Worm (Caenorhabditis elegans): ENCODE results near the gene ulp-2.

ulp-2 gene

ce11 chrII:4941050-4941449 is 18.6 kb downstream of the ulp-2 start, which contains the start of gene cblc-1:
cblc-1 (minus strand) TSS chrII:4941150.
- TF ChIP-seq unc-39 (tag; optimal IDR thresholded peaks at IDR 0.05) (no peak), ceh-28 (tag; optimal IDR thresholded peaks at IDR 0.05) (no peak), php-3 (GFP tag; IDR thresholded peaks at IDR 0.05) (no peak), nhr-111 (GFP tag; optimal IDR thresholded peaks at IDR 0.05) (no peak), nhr-10 (tag; optimal IDR thresholded peaks at IDR 0.05) (no peak), nhr-6 (tag; optimal IDR thresholded peaks at IDR 0.05) (no peak), mdl-1 (tag; optimal IDR thresholded peaks at IDR 0.05) (no peak), ZK337.2 (GFP tag; IDR thresholded peaks at IDR 0.05) (no peak), hlh-30 (tag; optimal IDR thresholded peaks at IDR 0.05; ENCODE audit: insufficient read depth) (no peak), lir-3 (tag; optimal IDR thresholded peaks at IDR 0.05) (no peak), egl-43 (GFP tag; IDR thresholded peaks at IDR 0.05) (no peak)

DNA sequence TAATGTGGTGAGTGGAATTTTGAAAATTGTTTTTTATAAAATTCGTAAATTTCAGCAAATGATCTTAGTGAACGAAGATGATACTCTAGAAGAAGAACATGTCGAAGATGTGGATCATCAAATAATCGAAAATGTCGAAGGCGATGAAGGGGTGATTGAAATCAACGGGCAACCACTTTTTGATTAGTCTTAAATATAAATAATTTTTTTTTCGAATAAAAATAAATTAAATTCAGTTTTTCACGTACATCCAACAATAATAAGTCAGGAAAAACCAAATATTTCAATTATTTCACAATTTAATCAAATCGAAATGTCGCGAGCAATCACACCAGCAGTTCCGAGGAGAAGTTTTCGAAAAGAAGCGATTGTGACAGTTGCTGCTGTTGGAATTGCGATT is 21.9 kb downstream of the ulp-2 start, which contains the start of gene ZK546.4:
ZK546.4 (plus strand) TSS at position 301 of the 400 bp plus-strand sequence.
- TF ChIP-seq ceh-32 (tag; optimal IDR thresholded peaks at IDR 0.05; ENCODE audit: poor library complexity) (no peak), Y75B8A.6 (GFP tag; IDR thresholded peaks at IDR 0.05) (no peak), dmd-9 (GFP tag; IDR thresholded peaks at IDR 0.05) (no peak), pqm-1 (tag; optimal IDR thresholded peaks at IDR 0.05) (no peak), cey-2 (tag; optimal IDR thresholded peaks at IDR 0.05; ENCODE audit: borderline replicate concordance, insufficient read depth) (no peak), duxl-1 (tag; optimal IDR thresholded peaks at IDR 0.05; ENCODE audit: poor library complexity) (no peak)

ce11 chrII:4935518-4935917 is 24.2 kb downstream of the ulp-2 start, which contains the start of gene ZK546.5:
ZK546.5 (plus strand) TSS chrII:4935818.
- no peak for TF ChIP-seq nhr-111 (GFP tag; optimal IDR thresholded peaks at IDR 0.05)
- no peak for TF ChIP-seq F37D6.2 (tag; optimal IDR thresholded peaks at IDR 0.05)
- peak; percentile 24 for TF ChIP-seq aha-1 (tag)
- no peak for TF ChIP-seq jun-1 (tag; optimal IDR thresholded peaks at IDR 0.05)
- TF ChIP-seq mep-1 (tag; optimal IDR thresholded peaks at IDR 0.05), result no peak
- no peak for TF ChIP-seq skn-1 (tag; optimal IDR thresholded peaks at IDR 0.05)
- TF ChIP-seq snpc-4 (tag; optimal IDR thresholded peaks at IDR 0.05), result no peak
- peak; percentile 60 for TF ChIP-seq lin-38 (GFP tag; IDR thresholded peaks at IDR 0.05)
- no peak for TF ChIP-seq tag-97 (GFP tag; IDR thresholded peaks at IDR 0.05)
- no peak for TF ChIP-seq dve-1 (tag; optimal IDR thresholded peaks at IDR 0.05; ENCODE audit: insufficient read depth)
- TF ChIP-seq mxl-3 (GFP tag; optimal IDR thresholded peaks at IDR 0.05), result no peak
- no peak for TF ChIP-seq zfp-3 (GFP tag; conservative IDR thresholded peaks at IDR 0.05)
- TF ChIP-seq spr-3 (GFP tag; optimal IDR thresholded peaks at IDR 0.05), result no peak
- TF ChIP-seq hlh-30 (tag; optimal IDR thresholded peaks at IDR 0.05; ENCODE audit: insufficient read depth), result no peak
- TF ChIP-seq attf-4 (tag; optimal IDR thresholded peaks at IDR 0.05), result no peak

ce11 chrII:4934954-4935353 is 24.7 kb downstream of the ulp-2 start, which contains the start of gene gst-30:
gst-30 (minus strand) TSS chrII:4935054.
- no peak for TF ChIP-seq ceh-28 (tag; optimal IDR thresholded peaks at IDR 0.05)
- no peak for TF ChIP-seq daf-19 (GFP tag; conservative IDR thresholded peaks at IDR 0.05)
- no peak for TF ChIP-seq saeg-2 (GFP tag; IDR thresholded peaks at IDR 0.05)
- no peak for TF ChIP-seq fos-1 (tag; optimal IDR thresholded peaks at IDR 0.05)
- TF ChIP-seq nhr-6 (tag; optimal IDR thresholded peaks at IDR 0.05), result no peak
- no peak for TF ChIP-seq mes-2 (tag; optimal IDR thresholded peaks at IDR 0.05; ENCODE audit: poor library complexity, severe bottlenecking)
- no peak for TF ChIP-seq daf-12 (tag; optimal IDR thresholded peaks at IDR 0.05)
- TF ChIP-seq unc-39 (tag; optimal IDR thresholded peaks at IDR 0.05), result no peak
- TF ChIP-seq nhr-102 (tag; optimal IDR thresholded peaks at IDR 0.05), result no peak
- TF ChIP-seq nhr-28 (tag; optimal IDR thresholded peaks at IDR 0.05), result no peak
- TF ChIP-seq nhr-48 (tag; optimal IDR thresholded peaks at IDR 0.05), result no peak
- TF ChIP-seq unc-62 (GFP tag; optimal IDR thresholded peaks at IDR 0.05 in 1 of 2), result no peak
- no peak for TF ChIP-seq unc-62 (tag; optimal IDR thresholded peaks at IDR 0.05)
- TF ChIP-seq mxl-2 (GFP tag; conservative IDR thresholded peaks at IDR 0.05), result no peak
- no peak for TF ChIP-seq D1046.2 (GFP tag; IDR thresholded peaks at IDR 0.05)
- TF ChIP-seq unc-130 (GFP tag; optimal IDR thresholded peaks at IDR 0.05), result no peak
- TF ChIP-seq dve-1 (tag; optimal IDR thresholded peaks at IDR 0.05; ENCODE audit: insufficient read depth), result no peak
